Fruit fly (Drosophila melanogaster) whole organism, embryonic: ENCODE results near the gene MAPk-Ak2.

ENCODE experiments used
- CG10267 ChIP-seq: fragments of 200-800 bp; sonication (Bioruptor generic); optimal IDR thresholded peaks from 2 replicates; lab custom pipeline; 2018; ENCODE audit warnings: missing biosample characterization, mild to moderate bottlenecking, missing genetic modification characterization, moderate library complexity
- CG12744 ChIP-seq: fragments of 200-800 bp; sonication (Bioruptor generic); optimal IDR thresholded peaks from 2 replicates; lab custom pipeline; 2016; ENCODE audit warnings: missing biosample characterization, missing genetic modification characterization
- CG12942 ChIP-seq: fragments of 200-800 bp; sonication (Bioruptor generic); optimal IDR thresholded peaks from 3 replicates; lab custom pipeline; 2016; ENCODE audit warnings: missing biosample characterization, missing genetic modification characterization
- CG13894 ChIP-seq: fragments of 200-800 bp; sonication (Bioruptor generic); optimal IDR thresholded peaks from 3 replicates; lab custom pipeline; 2018; ENCODE audit warnings: missing biosample characterization, mild to moderate bottlenecking, missing genetic modification characterization, moderate library complexity
- CG15269 ChIP-seq: fragments of 200-800 bp; sonication (Bioruptor generic); optimal IDR thresholded peaks from 2 replicates; lab custom pipeline; 2018; ENCODE audit warnings: missing biosample characterization, mild to moderate bottlenecking, missing genetic modification characterization, moderate library complexity
- CG15696 ChIP-seq: fragments of 200-800 bp; sonication (Bioruptor generic); optimal IDR thresholded peaks from 2 replicates; lab custom pipeline; 2019; ENCODE audit warnings: missing biosample characterization, mild to moderate bottlenecking, missing genetic modification characterization, moderate library complexity
- CG16813 ChIP-seq: fragments of 200-800 bp; sonication (Bioruptor generic); IDR thresholded peaks from 3 replicates; pipeline ENCODE4 v1.3.6; 2022; ENCODE audit warnings: missing biosample characterization, missing genetic modification characterization; ENCODE audit not compliant: partially characterized antibody
- CG17361 ChIP-seq: fragments of 200-800 bp; sonication (Bioruptor generic); IDR thresholded peaks from 3 replicates; pipeline ENCODE4 v1.3.6; 2022; ENCODE audit warnings: missing biosample characterization, missing genetic modification characterization
- CG18011 ChIP-seq: fragments of 200-800 bp; sonication (Bioruptor generic); optimal IDR thresholded peaks from 2 replicates; lab custom pipeline; 2017; ENCODE audit warnings: missing biosample characterization, missing genetic modification characterization, mild to moderate bottlenecking, moderate library complexity, missing genotype
- CG30403 ChIP-seq: fragments of 200-800 bp; sonication (Bioruptor generic); optimal IDR thresholded peaks from 3 replicates; lab custom pipeline; 2016; ENCODE audit warnings: missing biosample characterization, missing genetic modification characterization
- CG31365 ChIP-seq: fragments of 200-800 bp; sonication (Bioruptor generic); optimal IDR thresholded peaks from 2 replicates; lab custom pipeline; 2018; ENCODE audit warnings: missing biosample characterization, mild to moderate bottlenecking, missing genetic modification characterization
- CG32772 ChIP-seq: fragments of 200-800 bp; sonication (Bioruptor generic); IDR thresholded peaks from 2 replicates; pipeline ENCODE4 v1.3.6; 2022; ENCODE audit warnings: missing biosample characterization, missing genetic modification characterization
- CG6765 ChIP-seq: fragments of 200-800 bp; sonication (Bioruptor generic); optimal IDR thresholded peaks from 3 replicates; lab custom pipeline; 2017; ENCODE audit warnings: missing biosample characterization, mild to moderate bottlenecking, missing genetic modification characterization
- CG7372 ChIP-seq: fragments of 200-800 bp; sonication (Bioruptor generic); IDR thresholded peaks from 2 replicates; pipeline ENCODE4 v1.3.6; 2022; ENCODE audit warnings: missing biosample characterization, missing genetic modification characterization
- CG8290 ChIP-seq, 3 experiments: fragments of 200-800 bp; sonication (Bioruptor generic); optimal IDR thresholded peaks; 2 replicates each; lab custom pipeline; 2016 to 2019; ENCODE audit warnings: missing biosample characterization in 3 of 3, missing genetic modification characterization in 3 of 3, mild to moderate bottlenecking in 2 of 3, moderate library complexity in 1 of 3
- Dbx ChIP-seq: fragments of 200-800 bp; sonication (Bioruptor generic); IDR thresholded peaks from 3 replicates; pipeline ENCODE4 v1.3.6; 2022; ENCODE audit warnings: missing biosample characterization, missing genetic modification characterization
- Drgx ChIP-seq: fragments of 200-800 bp; sonication (Bioruptor generic); IDR thresholded peaks from 2 replicates; pipeline ENCODE4 v1.3.6; 2022; ENCODE audit warnings: missing biosample characterization, missing genetic modification characterization
- Elba2 ChIP-seq: fragments of 200-800 bp; sonication (Bioruptor generic); optimal IDR thresholded peaks from 3 replicates; lab custom pipeline; 2016; ENCODE audit warnings: missing biosample characterization, missing genetic modification characterization
- Ets97D ChIP-seq: fragments of 200-800 bp; sonication (Bioruptor generic); optimal IDR thresholded peaks from 3 replicates; lab custom pipeline; 2016; ENCODE audit warnings: missing biosample characterization, missing genetic modification characterization
- Mad ChIP-seq: fragments of 200-800 bp; sonication (Bioruptor generic); optimal IDR thresholded peaks from 2 replicates; lab custom pipeline; 2016; ENCODE audit warnings: missing biosample characterization, missing genetic modification characterization
- Max ChIP-seq: fragments of 200-800 bp; sonication (Bioruptor generic); optimal IDR thresholded peaks from 2 replicates; lab custom pipeline; 2016; ENCODE audit warnings: missing biosample characterization, mild to moderate bottlenecking, missing genetic modification characterization
- Med ChIP-seq: fragments of 200-800 bp; sonication (Bioruptor generic); peaks from one replicate; lab custom pipeline; 2016; ENCODE audit warnings: missing biosample characterization, missing genetic modification characterization, mild to moderate bottlenecking, inconsistent platforms, moderate library complexity
- Nf-YA ChIP-seq: fragments of 200-800 bp; sonication (Bioruptor generic); IDR thresholded peaks from 2 replicates; pipeline ENCODE4 v1.3.6; 2022; ENCODE audit warnings: missing biosample characterization, missing genetic modification characterization
- Nf-YB ChIP-seq: fragments of 200-800 bp; sonication (Bioruptor generic); optimal IDR thresholded peaks from 3 replicates; lab custom pipeline; 2019; ENCODE audit warnings: missing biosample characterization, mild to moderate bottlenecking, missing genetic modification characterization, moderate library complexity
- Rfx ChIP-seq: fragments of 200-800 bp; sonication (Bioruptor generic); IDR thresholded peaks from 2 replicates; pipeline ENCODE4 v1.3.6; 2022; ENCODE audit warnings: missing biosample characterization, missing genetic modification characterization
- Xbp1 ChIP-seq: fragments of 200-800 bp; sonication (Bioruptor generic); optimal IDR thresholded peaks from 3 replicates; lab custom pipeline; 2016; ENCODE audit warnings: missing biosample characterization, mild to moderate bottlenecking, missing genetic modification characterization
- YL-1 ChIP-seq: fragments of 200-800 bp; sonication (Bioruptor generic); optimal IDR thresholded peaks from 3 replicates; lab custom pipeline; 2017; ENCODE audit warnings: missing biosample characterization, mild to moderate bottlenecking, missing genetic modification characterization
- caup ChIP-seq: fragments of 200-800 bp; sonication (Bioruptor generic); optimal IDR thresholded peaks from 3 replicates; lab custom pipeline; 2017; ENCODE audit warnings: missing biosample characterization, mild to moderate bottlenecking, missing genetic modification characterization, moderate library complexity; ENCODE audit not compliant: severe bottlenecking
- cwo ChIP-seq: fragments of 200-800 bp; sonication (Bioruptor generic); optimal IDR thresholded peaks from 3 replicates; lab custom pipeline; 2017; ENCODE audit warnings: missing biosample characterization, missing genetic modification characterization, mild to moderate bottlenecking, moderate library complexity, missing genetic modification reagents
- da ChIP-seq: fragments of 200-800 bp; sonication (Bioruptor generic); optimal IDR thresholded peaks from 2 replicates; lab custom pipeline; 2016; ENCODE audit warnings: missing biosample characterization, missing genetic modification characterization
- dpn ChIP-seq, 2 experiments: fragments of 200-800 bp; sonication (Bioruptor generic); optimal IDR thresholded peaks; 3 replicates each; lab custom pipeline; 2016; ENCODE audit warnings: missing biosample characterization in 2 of 2, missing genetic modification characterization in 2 of 2
- esg ChIP-seq: fragments of 200-800 bp; sonication (Bioruptor generic); conservative IDR thresholded peaks from 2 replicates; pipeline ENCODE4 v1.3.6; 2022; ENCODE audit warnings: missing biosample characterization, missing genetic modification characterization
- gce ChIP-seq: fragments of 200-800 bp; sonication (Bioruptor generic); IDR thresholded peaks from 3 replicates; pipeline ENCODE4 v1.3.6; 2022; ENCODE audit warnings: missing biosample characterization, missing genetic modification characterization
- hb ChIP-seq: fragments of 200-800 bp; sonication (Bioruptor generic); IDR thresholded peaks from 3 replicates; pipeline ENCODE4 v1.3.6; 2022; ENCODE audit warnings: missing biosample characterization, missing genetic modification characterization; ENCODE audit not compliant: partially characterized antibody
- her ChIP-seq: fragments of 200-800 bp; sonication (Bioruptor generic); optimal IDR thresholded peaks from 2 replicates; lab custom pipeline; 2016; ENCODE audit warnings: missing biosample characterization, missing genetic modification characterization
- mam ChIP-seq: fragments of 200-800 bp; sonication (Bioruptor generic); optimal IDR thresholded peaks from 3 replicates; lab custom pipeline; 2016; ENCODE audit warnings: missing biosample characterization, missing genetic modification characterization
- nau ChIP-seq: fragments of 200-800 bp; sonication (Bioruptor generic); optimal IDR thresholded peaks from 3 replicates; lab custom pipeline; 2017; ENCODE audit warnings: missing biosample characterization, mild to moderate bottlenecking, missing genetic modification characterization, missing genetic modification reagents
- odd ChIP-seq: fragments of 200-800 bp; sonication (Bioruptor generic); optimal IDR thresholded peaks from 2 replicates; lab custom pipeline; 2017; ENCODE audit warnings: missing biosample characterization, mild to moderate bottlenecking, missing genetic modification characterization
- pfk ChIP-seq: fragments of 200-800 bp; sonication (Bioruptor generic); optimal IDR thresholded peaks from 2 replicates; lab custom pipeline; 2018; ENCODE audit warnings: missing biosample characterization, mild to moderate bottlenecking, missing genetic modification characterization, moderate library complexity
- pho ChIP-seq: fragments of 200-800 bp; sonication (Bioruptor generic); optimal IDR thresholded peaks from 2 replicates; lab custom pipeline; 2016; ENCODE audit warnings: missing biosample characterization, missing genetic modification characterization
- prd ChIP-seq, 3 experiments: fragments of >200 bp in 2 of 3; fragments of 200-800 bp in 1 of 3; sonication (Bioruptor generic) in 1 of 3; optimal IDR thresholded peaks in 2 of 3; IDR thresholded peaks in 1 of 3; 2 replicates in 2 of 3; 3 replicates in 1 of 3; pipeline versions ENCODE4 v1.3.6 to Lab custom; 2017 to 2022; ENCODE audit warnings: missing biosample characterization in 1 of 3, missing genetic modification characterization in 1 of 3
- sd ChIP-seq: fragments of 200-800 bp; sonication (Bioruptor generic); optimal IDR thresholded peaks from 3 replicates; lab custom pipeline; 2018; ENCODE audit warnings: missing biosample characterization, mild to moderate bottlenecking, missing genetic modification characterization, moderate library complexity
- sens-2 ChIP-seq: fragments of 200-800 bp; sonication (Bioruptor generic); IDR thresholded peaks from 2 replicates; pipeline ENCODE4 v1.3.6; 2022; ENCODE audit warnings: missing biosample characterization, missing genetic modification characterization
- slou ChIP-seq: fragments of 200-800 bp; sonication (Bioruptor generic); optimal IDR thresholded peaks from 3 replicates; lab custom pipeline; 2016; ENCODE audit warnings: missing biosample characterization, missing genetic modification characterization
- stwl ChIP-seq: fragments of 200-800 bp; sonication (Bioruptor generic); optimal IDR thresholded peaks from 3 replicates; lab custom pipeline; 2018; ENCODE audit warnings: missing biosample characterization, mild to moderate bottlenecking, missing genetic modification characterization, moderate library complexity
- tap ChIP-seq: fragments of 200-800 bp; optimal IDR thresholded peaks from 3 replicates; lab custom pipeline; 2019; ENCODE audit warnings: missing biosample characterization, mild to moderate bottlenecking, missing genetic modification characterization, moderate library complexity
- ttk ChIP-seq: fragments of 200-800 bp; sonication (Bioruptor generic); IDR thresholded peaks from 2 replicates; pipeline ENCODE4 v2.1.2; 2022; ENCODE audit warnings: missing biosample characterization, missing genetic modification characterization
- unc-4 ChIP-seq: fragments of 200-800 bp; sonication (Bioruptor generic); IDR thresholded peaks from 2 replicates; pipeline ENCODE4 v1.3.6; 2022; ENCODE audit warnings: missing biosample characterization, missing genetic modification characterization; ENCODE audit not compliant: partially characterized antibody
- yki ChIP-seq: fragments of >200 bp; optimal IDR thresholded peaks from 3 replicates; lab custom pipeline; 2018

The MAPk-Ak2 gene

dm6 chrX:5718476-5719012, 45.5 kb downstream of the MAPk-Ak2 start (continued):
- TF ChIP-seq CG12942 (no peak), cwo (GFP tag; lab: Kevin White, UChicago) (peak; percentile 70), CG17361 (0 out of 3 replicates have a peak, but pooled peaks have one; percentile 22), sd (tag; lab: Kevin White, UChicago) (peak; percentile 86), mam (GFP tag; lab: Kevin White, UChicago) (no peak), Rfx (GFP tag; lab: Robert Waterston, UW) (peak; percentile 85), Xbp1 (GFP tag; lab: Kevin White, UChicago) (peak; percentile 43), Drgx (peak; percentile 50; the same call in 1 of the 2 replicates), Ets97D (GFP tag; lab: Kevin White, UChicago) (no peak), slou (no peak), CG6765 (GFP tag; lab: Kevin White, UChicago) (peak; percentile 2), CG7372 (GFP tag; lab: Robert Waterston, UW) (peak; percentile 74), da (no peak), CG10267 (tag; lab: Kevin White, UChicago) (peak; percentile 28), yki (lab: Kevin White, UChicago) (no peak), CG18011 (GFP tag; lab: Kevin White, UChicago) (no peak), pfk (no peak), Med (GFP tag; lab: Kevin White, UChicago) (peak; percentile 68), sens-2 (GFP tag; lab: Robert Waterston, UW) (0 out of 2 replicates have a peak, but pooled peaks have one; percentile 22), Nf-YB (GFP tag; lab: Kevin White, UChicago) (peak; percentile 20), Dbx (GFP tag; lab: Robert Waterston, UW) (peak; percentile 88), odd (GFP tag; lab: Kevin White, UChicago) (peak; percentile 11), CG13894 (tag; lab: Kevin White, UChicago) (peak; percentile 85), her (GFP tag; lab: Kevin White, UChicago) (no peak), Elba2 (GFP tag; lab: Kevin White, UChicago) (no peak), pho (GFP tag; lab: Kevin White, UChicago) (no peak), CG30403 (GFP tag; lab: Kevin White, UChicago) (peak; percentile 52), prd (optimal IDR thresholded peaks at IDR 0.05; lab: Kevin White, UChicago) (no peak), prd (GFP tag; IDR thresholded peaks at IDR 0.05; lab: Robert Waterston, UW) (peak; percentile 71; the same call in 2 of the 3 replicates), nau (GFP tag; lab: Kevin White, UChicago) (no peak), Mad (GFP tag; lab: Kevin White, UChicago) (no peak), gce (GFP tag; lab: Robert Waterston, UW) (no peak), hb (no peak), tap (tag; lab: Kevin White, UChicago) (peak; percentile 23), Max (peak; percentile 1), dpn (GFP tag; optimal IDR thresholded peaks at IDR 0.05; lab: Kevin White, UChicago) (peak in 1 of 2 experiments; percentile 49), esg (GFP tag; lab: Robert Waterston, UW) (peak; percentile 37; the same call in 1 of the 2 replicates), ttk (GFP tag; lab: Robert Waterston, UW) (peak; percentile 58; the same call in 1 of the 2 replicates), CG15269 (tag; lab: Kevin White, UChicago) (peak; percentile 81), unc-4 (GFP tag; lab: Robert Waterston, UW) (no peak), CG15696 (tag; lab: Kevin White, UChicago) (no peak), Nf-YA (GFP tag; lab: Robert Waterston, UW) (no peak), stwl (tag; lab: Kevin White, UChicago) (no peak), CG12744 (GFP tag; lab: Kevin White, UChicago) (no peak), YL-1 (GFP tag; lab: Kevin White, UChicago) (no peak), CG8290 (GFP tag; optimal IDR thresholded peaks at IDR 0.05; lab: Kevin White, UChicago) (no peak), CG8290 (tag; optimal IDR thresholded peaks at IDR 0.05; lab: Kevin White, UChicago) (peak in 1 of 2 experiments; percentile 3), caup (GFP tag; lab: Kevin White, UChicago) (peak; percentile 71), CG16813 (no peak), CG31365 (tag; lab: Kevin White, UChicago) (no peak), CG32772 (GFP tag; lab: Robert Waterston, UW) (no peak)
